Fruit fly (Drosophila melanogaster): ENCODE data around the gene smp-30.

The smp-30 gene

dm6 chr3R:14703302-14704192 lies 47.5 kb downstream of the smp-30 start:
- TF ChIP-seq psq (GFP tag; optimal IDR thresholded peaks at IDR 0.05) (no peak), sug (tag; optimal IDR thresholded peaks at IDR 0.05) (peak; percentile 18), D19B (GFP tag; optimal IDR thresholded peaks at IDR 0.05) (no peak), Oaz (GFP tag; IDR thresholded peaks at IDR 0.05) (no peak), Poxn (GFP tag; IDR thresholded peaks at IDR 0.05) (no peak), CG12744 (GFP tag; optimal IDR thresholded peaks at IDR 0.05) (no peak), Dp (GFP tag; optimal IDR thresholded peaks at IDR 0.05) (no peak), CG10543 (GFP tag; optimal IDR thresholded peaks at IDR 0.05) (peak; percentile 28), CkIIα-i1 (GFP tag; IDR thresholded peaks at IDR 0.05) (no peak), mirr (GFP tag; optimal IDR thresholded peaks at IDR 0.05) (peak; percentile 6), zen (tag; optimal IDR thresholded peaks at IDR 0.05) (no peak), caup (GFP tag; optimal IDR thresholded peaks at IDR 0.05; ENCODE audit: severe bottlenecking) (peak; percentile 13), CG4707 (GFP tag; optimal IDR thresholded peaks at IDR 0.05) (no peak), CG33557 (GFP tag; optimal IDR thresholded peaks at IDR 0.05) (no peak), sens (GFP tag) (peak; percentile 61), sd (tag; optimal IDR thresholded peaks at IDR 0.05) (peak; percentile 96), CG3838 (GFP tag; optimal IDR thresholded peaks at IDR 0.05) (no peak), CG11456 (GFP tag; IDR thresholded peaks at IDR 0.05) (no peak), seq (GFP tag; IDR thresholded peaks at IDR 0.05) (no peak), bowl (GFP tag; IDR thresholded peaks at IDR 0.05) (no peak), ems (GFP tag; optimal IDR thresholded peaks at IDR 0.05) (no peak), slbo (GFP tag; IDR thresholded peaks at IDR 0.05) (no peak), CG17385 (GFP tag; optimal IDR thresholded peaks at IDR 0.05) (no peak), Deaf1 (tag; optimal IDR thresholded peaks at IDR 0.05) (no peak), CG10462 (GFP tag; optimal IDR thresholded peaks at IDR 0.05) (no peak), pum (GFP tag; optimal IDR thresholded peaks at IDR 0.05) (no peak), CG31441 (GFP tag; IDR thresholded peaks at IDR 0.05) (no peak), gsb (GFP tag; IDR thresholded peaks at IDR 0.05) (no peak), MTF-1 (GFP tag; optimal IDR thresholded peaks at IDR 0.05; ENCODE audit: borderline replicate concordance) (no peak), CG7839 (tag; optimal IDR thresholded peaks at IDR 0.05) (no peak), CG12219 (GFP tag; optimal IDR thresholded peaks at IDR 0.05) (no peak), Med (GFP tag) (peak; percentile 61), eyg (GFP tag; optimal IDR thresholded peaks at IDR 0.05) (no peak), lab (GFP tag; optimal IDR thresholded peaks at IDR 0.05) (peak; percentile 34), chinmo (GFP tag; IDR thresholded peaks at IDR 0.05; ENCODE audit: partially characterized antibody) (0 out of 4 replicates have a peak, but pooled peaks have one; percentile 24), NFAT (GFP tag; IDR thresholded peaks at IDR 0.05) (no peak), HmgZ (tag; optimal IDR thresholded peaks at IDR 0.05) (no peak), tin (GFP tag; optimal IDR thresholded peaks at IDR 0.05) (no peak), exex (tag; optimal IDR thresholded peaks at IDR 0.05) (peak; percentile 83), CG11695 (GFP tag; IDR thresholded peaks at IDR 0.05) (0 out of 3 replicates have a peak, but pooled peaks have one; percentile 31), CG13894 (tag; optimal IDR thresholded peaks at IDR 0.05) (no peak), Trl (optimal IDR thresholded peaks at IDR 0.05) (no peak), Trl (GFP tag; optimal IDR thresholded peaks at IDR 0.05) (no peak), eve (GFP tag; optimal IDR thresholded peaks at IDR 0.05) (peak in 1 of 2 experiments; percentile 7), insv (GFP tag; optimal IDR thresholded peaks at IDR 0.05) (no peak), Ada2b (GFP tag; IDR thresholded peaks at IDR 0.05) (no peak), ATbp (GFP tag; optimal IDR thresholded peaks at IDR 0.05) (no peak)

Data from whole organism, embryonic.